Worm (Caenorhabditis elegans): ENCODE data around the gene col-171.
A peak's percentile ranks its signal among the peaks of the same experiment; 100 is the strongest.

The col-171 gene

DNA sequence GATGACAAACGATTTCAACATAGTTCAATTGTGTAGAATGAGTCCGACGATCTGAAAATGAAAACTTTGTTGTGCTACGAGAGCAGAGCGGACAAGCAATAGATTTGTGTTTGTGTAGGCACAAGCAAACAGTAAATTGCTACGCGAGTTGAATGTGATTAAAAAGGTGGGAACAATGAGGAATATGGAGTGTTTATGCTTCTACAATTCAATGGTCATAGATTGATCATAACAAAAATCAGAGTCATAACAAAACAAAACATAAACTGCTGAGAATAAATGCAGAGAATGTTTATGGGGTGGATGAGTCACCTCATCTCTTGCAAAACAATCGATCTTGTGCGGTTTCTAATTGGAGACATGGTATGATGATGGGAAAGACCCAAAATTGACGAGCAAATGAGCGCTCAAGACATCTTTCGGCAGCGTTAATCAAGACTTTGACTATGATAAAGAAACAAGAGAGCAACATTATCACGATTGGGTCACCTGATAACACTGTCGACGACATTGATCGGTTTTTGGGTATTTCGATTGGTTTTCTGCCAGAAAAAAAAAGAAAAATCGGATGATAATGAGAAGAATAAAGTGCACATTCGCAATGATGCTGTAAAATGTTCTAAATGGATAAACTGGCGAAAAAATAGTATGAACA is 43.7 kb downstream of the col-171 start, which contains the start of gene lmp-1:
TSS of gene lmp-1 (minus strand) at position 51 of the 655 bp plus-strand sequence.
- TF ChIP-seq nhr-11 (tag; optimal IDR thresholded peaks at IDR 0.05) (no peak), elt-2 (tag; optimal IDR thresholded peaks at IDR 0.05) (peak; percentile 76), pqm-1 (tag; optimal IDR thresholded peaks at IDR 0.05) (peak; percentile 66)

DNA sequence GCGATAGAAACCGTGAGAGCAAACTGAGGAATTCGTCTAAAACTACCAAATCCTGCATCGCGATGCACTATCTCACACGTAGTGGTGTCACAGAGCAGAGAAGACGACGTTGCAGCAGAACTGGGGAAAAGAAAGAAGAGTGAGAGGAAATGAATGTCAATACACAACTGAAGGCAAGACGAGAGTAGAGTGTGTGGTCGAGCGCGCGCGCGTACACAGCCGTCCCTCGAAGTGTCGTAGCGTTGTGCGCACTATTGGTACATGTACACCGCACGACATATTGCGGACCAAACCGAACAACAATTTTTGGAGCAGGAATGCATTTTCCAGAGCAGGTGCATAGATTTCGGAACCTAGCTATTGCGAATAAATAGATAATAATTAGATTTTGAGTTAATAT is 44.3 kb downstream of the col-171 start:
- peak; percentile 80 for TF ChIP-seq pha-4 (tag; optimal IDR thresholded peaks at IDR 0.05)
- peak; percentile 28 for TF ChIP-seq jun-1 (tag; optimal IDR thresholded peaks at IDR 0.05)
- peak; percentile 76 for TF ChIP-seq hmg-11 (tag; optimal IDR thresholded peaks at IDR 0.05)
- TF ChIP-seq lin-39 (tag; optimal IDR thresholded peaks at IDR 0.05): peak; percentile 86
- TF ChIP-seq snpc-4 (tag; optimal IDR thresholded peaks at IDR 0.05): peak; percentile 34
- peak; percentile 19 for TF ChIP-seq mdl-1 (tag; optimal IDR thresholded peaks at IDR 0.05)
- peak; percentile 2 for TF ChIP-seq nhr-43 (tag; optimal IDR thresholded peaks at IDR 0.05; ENCODE audit: poor library complexity, severe bottlenecking)
- peak; percentile 46 for TF ChIP-seq lin-15B (tag; optimal IDR thresholded peaks at IDR 0.05)
- peak; percentile 70 for TF ChIP-seq nfya-1 (tag; optimal IDR thresholded peaks at IDR 0.05; ENCODE audit: insufficient read depth)
- TF ChIP-seq daf-12 (tag; optimal IDR thresholded peaks at IDR 0.05): no peak
- TF ChIP-seq ceh-28 (tag; optimal IDR thresholded peaks at IDR 0.05): no peak
- peak; percentile 51 for TF ChIP-seq sea-2 (GFP tag; optimal IDR thresholded peaks at IDR 0.05)
- peak; percentile 1 for TF ChIP-seq nhr-25 (tag; optimal IDR thresholded peaks at IDR 0.05)
- no peak for TF ChIP-seq aly-2 (tag; optimal IDR thresholded peaks at IDR 0.05)
- TF ChIP-seq unc-39 (tag; optimal IDR thresholded peaks at IDR 0.05): no peak
- TF ChIP-seq nhr-11 (tag; optimal IDR thresholded peaks at IDR 0.05): no peak
- peak; percentile 24 for TF ChIP-seq lsy-12 (tag; optimal IDR thresholded peaks at IDR 0.05)
- TF ChIP-seq tbx-2 (tag; optimal IDR thresholded peaks at IDR 0.05): peak; percentile 22

DNA sequence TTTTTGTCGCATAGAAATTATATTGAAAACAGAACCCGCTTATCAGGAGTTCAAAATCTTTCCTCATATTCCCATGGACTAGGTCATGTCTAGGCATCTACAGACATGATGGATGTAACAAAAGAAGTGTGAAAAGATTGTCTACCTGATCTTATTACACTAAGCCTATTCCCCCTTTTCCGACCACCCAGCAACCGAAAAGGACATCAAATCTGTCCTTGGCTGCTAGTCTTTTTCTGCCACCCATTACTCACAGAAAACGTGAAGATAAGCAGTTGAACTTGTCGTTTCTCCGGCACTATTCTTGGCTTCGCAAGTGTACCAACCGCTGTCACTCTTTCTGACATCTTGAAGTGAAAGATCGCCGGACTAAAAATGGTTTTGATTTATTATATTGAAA is 48.8 kb downstream of the col-171 start:
- TF ChIP-seq elt-1 (tag; optimal IDR thresholded peaks at IDR 0.05) (peak; percentile 85), hmg-11 (tag; optimal IDR thresholded peaks at IDR 0.05) (no peak), nhr-11 (tag; optimal IDR thresholded peaks at IDR 0.05) (no peak), nhr-25 (tag; optimal IDR thresholded peaks at IDR 0.05) (peak; percentile 86), nhr-23 (tag; optimal IDR thresholded peaks at IDR 0.05) (peak; percentile 4), nhr-237 (tag; optimal IDR thresholded peaks at IDR 0.05) (no peak)

DNA sequence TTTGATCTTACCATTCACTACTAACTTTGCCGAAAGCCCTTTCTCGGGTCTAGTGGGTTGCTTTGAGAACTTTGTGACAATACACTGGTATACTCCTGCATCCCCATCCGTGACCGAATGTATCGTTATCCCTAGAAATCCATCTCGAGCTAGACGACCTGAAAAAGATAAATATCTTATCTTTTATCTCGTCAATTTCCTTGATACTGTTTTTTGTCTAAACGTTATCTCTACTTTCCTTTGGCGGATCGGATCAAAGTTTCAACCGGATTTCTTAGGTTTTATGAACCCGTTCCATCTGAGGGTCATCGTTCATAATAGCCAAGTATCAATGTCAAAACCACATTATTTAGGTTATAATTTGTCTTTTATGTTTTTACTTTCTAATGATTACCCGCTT is 50.4 kb downstream of the col-171 start:
- TF ChIP-seq ceh-82 (tag; optimal IDR thresholded peaks at IDR 0.05) (no peak), elt-1 (tag; optimal IDR thresholded peaks at IDR 0.05) (peak; percentile 55)

Measured in whole organism, L3 larva.